Fruit fly (Drosophila melanogaster): ENCODE data around the gene Rad17.

dm6 chr3R:14694583-14694982 lies 31.6 kb upstream of the Rad17 start:
- TF ChIP-seq insv (optimal IDR thresholded peaks at IDR 0.05) (no peak), Myc (optimal IDR thresholded peaks at IDR 0.05) (no peak), h (optimal IDR thresholded peaks at IDR 0.05) (no peak), Sin3A (optimal IDR thresholded peaks at IDR 0.05) (no peak), ttk (optimal IDR thresholded peaks at IDR 0.05) (no peak)

Data from Kc167 (cell line).